Worm (Caenorhabditis elegans): Measurements from ENCODE around the gene gst-26.

- TF ChIP-seq him-1 (tag; optimal IDR thresholded peaks at IDR 0.05) (no peak), W03F9.2 (tag; optimal IDR thresholded peaks at IDR 0.05) (no peak)
Measured at ce11 chrII:15167340-15167739, 3.0 kb upstream of the gst-26 start, which contains the start of gene gst-28.
